Fruit fly (Drosophila melanogaster): ENCODE results near the gene Rox8.
A peak's percentile ranks its signal among the peaks of the same experiment; 100 is the strongest.

The Rox8 gene

dm6 chr3R:24093430-24093829 lies 45.4 kb upstream of the Rox8 start (continued):
- TF ChIP-seq Hr51 (GFP tag; optimal IDR thresholded peaks at IDR 0.05) = peak in 1 of 2 experiments; percentile 52
- TF ChIP-seq ham (GFP tag; IDR thresholded peaks at IDR 0.05) = no peak
- TF ChIP-seq CG10654 (GFP tag; optimal IDR thresholded peaks at IDR 0.05) = no peak
- no peak for TF ChIP-seq lmd (GFP tag; IDR thresholded peaks at IDR 0.05)
- TF ChIP-seq Max (GFP tag; optimal IDR thresholded peaks at IDR 0.05) = no peak
- no peak for TF ChIP-seq CG5180 (GFP tag; optimal IDR thresholded peaks at IDR 0.05)
- TF ChIP-seq CG13775 (GFP tag; optimal IDR thresholded peaks at IDR 0.05) = peak; percentile 9
- no peak for TF ChIP-seq cad (GFP tag; optimal IDR thresholded peaks at IDR 0.05)
- TF ChIP-seq ro (GFP tag; IDR thresholded peaks at IDR 0.05) = no peak
- TF ChIP-seq bab2 (GFP tag; optimal IDR thresholded peaks at IDR 0.05) = no peak
- no peak for TF ChIP-seq CG10147 (GFP tag; optimal IDR thresholded peaks at IDR 0.05)
- no peak for TF ChIP-seq CG12299 (tag; optimal IDR thresholded peaks at IDR 0.05)
- no peak for TF ChIP-seq al (GFP tag; IDR thresholded peaks at IDR 0.05)
- TF ChIP-seq CG8765 (GFP tag; IDR thresholded peaks at IDR 0.05) = no peak
- peak; percentile 26 for TF ChIP-seq CG18599 (GFP tag; optimal IDR thresholded peaks at IDR 0.05)
- no peak for TF ChIP-seq Lim3 (GFP tag; IDR thresholded peaks at IDR 0.05)
- TF ChIP-seq scrt (GFP tag; optimal IDR thresholded peaks at IDR 0.05) = no peak
- TF ChIP-seq Xbp1 (GFP tag; optimal IDR thresholded peaks at IDR 0.05) = peak; percentile 38
- no peak for TF ChIP-seq CG10462 (GFP tag; optimal IDR thresholded peaks at IDR 0.05)
- TF ChIP-seq slp2 (GFP tag; optimal IDR thresholded peaks at IDR 0.05) = no peak
- no peak for TF ChIP-seq toy (GFP tag; IDR thresholded peaks at IDR 0.05)
- TF ChIP-seq CG13296 (GFP tag; optimal IDR thresholded peaks at IDR 0.05) = no peak
- TF ChIP-seq CG11504 (tag; optimal IDR thresholded peaks at IDR 0.05) = peak; percentile 66
- TF ChIP-seq CG4707 (GFP tag; optimal IDR thresholded peaks at IDR 0.05) = no peak
- TF ChIP-seq Myb (GFP tag; optimal IDR thresholded peaks at IDR 0.05) = no peak
- TF ChIP-seq Hsf (GFP tag; optimal IDR thresholded peaks at IDR 0.05) = no peak
- no peak for TF ChIP-seq Ssrp (tag; optimal IDR thresholded peaks at IDR 0.05)
- no peak for TF ChIP-seq run (tag; optimal IDR thresholded peaks at IDR 0.05)
- TF ChIP-seq Gsc (GFP tag; IDR thresholded peaks at IDR 0.05) = no peak
- no peak for TF ChIP-seq CG4730 (GFP tag; IDR thresholded peaks at IDR 0.05)
- TF ChIP-seq CG6765 (GFP tag; optimal IDR thresholded peaks at IDR 0.05) = no peak
- no peak for TF ChIP-seq ap (GFP tag; IDR thresholded peaks at IDR 0.05)
- TF ChIP-seq twi (tag; optimal IDR thresholded peaks at IDR 0.05) = no peak
- TF ChIP-seq row (GFP tag; IDR thresholded peaks at IDR 0.05) = peak; percentile 26; the same call in 2 of the 3 replicates
- TF ChIP-seq NFAT (GFP tag; IDR thresholded peaks at IDR 0.05) = no peak
- no peak for TF ChIP-seq ranshi (GFP tag; IDR thresholded peaks at IDR 0.05)
- no peak for TF ChIP-seq CG42726 (GFP tag; IDR thresholded peaks at IDR 0.05; ENCODE audit: partially characterized antibody)
- TF ChIP-seq CG15073 (GFP tag; optimal IDR thresholded peaks at IDR 0.05) = no peak
- TF ChIP-seq CG8281 (tag; optimal IDR thresholded peaks at IDR 0.05) = no peak
- TF ChIP-seq ara (GFP tag; IDR thresholded peaks at IDR 0.05) = no peak
- no peak for TF ChIP-seq CG18764 (GFP tag; optimal IDR thresholded peaks at IDR 0.05)
- TF ChIP-seq MESR4 (GFP tag; optimal IDR thresholded peaks at IDR 0.05) = no peak
- no peak for TF ChIP-seq CG4360 (GFP tag; IDR thresholded peaks at IDR 0.05)
- TF ChIP-seq CG13624 (GFP tag; optimal IDR thresholded peaks at IDR 0.05) = no peak
- TF ChIP-seq Oli (tag; optimal IDR thresholded peaks at IDR 0.05) = peak; percentile 38
- TF ChIP-seq stwl (tag; optimal IDR thresholded peaks at IDR 0.05) = no peak
- TF ChIP-seq CG17359 (tag; optimal IDR thresholded peaks at IDR 0.05) = no peak
- no peak for TF ChIP-seq Camta (GFP tag; optimal IDR thresholded peaks at IDR 0.05)
- no peak for TF ChIP-seq C15 (GFP tag; IDR thresholded peaks at IDR 0.05)
- no peak for TF ChIP-seq org-1 (GFP tag; optimal IDR thresholded peaks at IDR 0.05)
- no peak for TF ChIP-seq HLH54F (GFP tag; optimal IDR thresholded peaks at IDR 0.05)
- peak; percentile 43 for TF ChIP-seq CG7839 (tag; optimal IDR thresholded peaks at IDR 0.05)
- no peak for TF ChIP-seq sisA (GFP tag; IDR thresholded peaks at IDR 0.05)

All from whole organism, embryonic.